Worm (Caenorhabditis elegans): ENCODE measurements around the gene K03B4.6.

DNA sequence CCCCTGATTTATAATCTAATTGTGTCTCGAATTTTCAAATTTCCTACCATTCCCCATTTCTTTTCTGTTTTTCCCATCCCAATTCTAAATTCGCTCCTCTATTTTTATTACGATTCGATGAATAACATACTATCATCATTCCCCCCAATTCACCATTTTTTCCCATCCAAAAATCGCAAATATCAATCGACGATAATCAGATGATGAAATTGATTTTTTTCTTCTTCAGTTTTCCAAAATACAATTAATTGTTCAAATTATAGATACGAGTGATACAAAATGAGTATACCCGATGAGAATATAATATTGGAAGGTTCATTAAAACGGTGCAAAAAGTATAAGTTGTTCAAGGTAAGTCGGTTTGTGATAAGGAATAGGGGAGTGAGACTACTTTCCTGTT, 33.3 kb downstream of the K03B4.6 start, which contains the start of gene soc-1:
- no peak for TF ChIP-seq B0310.2 (tag; optimal IDR thresholded peaks at IDR 0.05)
- TF ChIP-seq flt-1 (GFP tag; IDR thresholded peaks at IDR 0.05), result no peak
- TF ChIP-seq F13C5.2 (tag; optimal IDR thresholded peaks at IDR 0.05), result no peak
- no peak for TF ChIP-seq ama-1 (optimal IDR thresholded peaks at IDR 0.05)
- no peak for TF ChIP-seq tra-4 (tag; optimal IDR thresholded peaks at IDR 0.05)
- TF ChIP-seq aly-1 (tag; optimal IDR thresholded peaks at IDR 0.05), result no peak
- no peak for TF ChIP-seq tbx-11 (GFP tag; IDR thresholded peaks at IDR 0.05)
- TF ChIP-seq ceh-36 (tag; optimal IDR thresholded peaks at IDR 0.05), result no peak

All from whole organism, early embryonic.